Worm (Caenorhabditis elegans): ENCODE results near the gene nhr-105.

Gene nhr-105

DNA sequence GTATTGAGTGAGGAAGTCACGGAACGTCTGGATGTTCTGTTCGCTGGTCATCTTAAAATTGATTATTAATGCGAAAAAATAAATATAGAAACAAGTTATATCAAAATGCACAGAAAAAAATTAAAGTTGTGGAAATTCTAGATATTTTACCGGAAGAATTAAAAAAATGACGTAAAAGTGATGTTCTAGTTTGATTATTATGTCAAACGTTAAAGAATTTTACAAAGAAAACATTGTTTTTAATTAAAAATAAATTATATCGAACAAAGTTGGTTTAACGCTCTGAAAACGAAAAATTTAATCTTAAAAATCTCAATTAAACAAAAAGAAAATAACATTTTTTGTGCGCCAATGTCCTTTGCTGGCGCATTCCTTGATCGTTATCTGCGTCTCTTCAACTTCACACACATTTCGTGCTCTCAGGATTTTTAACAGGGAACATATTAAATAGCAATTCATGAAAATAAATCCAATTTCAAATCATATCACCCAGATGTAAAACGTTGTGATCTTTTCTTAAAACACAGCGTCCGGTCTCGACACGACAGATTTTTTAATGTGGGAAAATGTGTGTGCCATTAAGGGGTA lies 5.3 kb upstream of the nhr-105 start, which contains the start of gene tin-9.1 (continued):
- no peak for TF ChIP-seq sup-37 (GFP tag; optimal IDR thresholded peaks at IDR 0.05)
- TF ChIP-seq lin-14 (GFP tag; optimal IDR thresholded peaks at IDR 0.05) = peak; percentile 87
- TF ChIP-seq dsc-1 (tag; optimal IDR thresholded peaks at IDR 0.05) = peak; percentile 85
- TF ChIP-seq aly-2 (tag; optimal IDR thresholded peaks at IDR 0.05) = peak; percentile 60
- TF ChIP-seq ztf-4 (tag; optimal IDR thresholded peaks at IDR 0.05) = peak; percentile 81
- peak; percentile 39 for TF ChIP-seq F16B12.6 (tag; optimal IDR thresholded peaks at IDR 0.05)
- TF ChIP-seq zip-4 (GFP tag; optimal IDR thresholded peaks at IDR 0.05) = peak; percentile 26
- TF ChIP-seq alr-1 (tag; optimal IDR thresholded peaks at IDR 0.05; ENCODE audit: borderline replicate concordance) = no peak
- TF ChIP-seq fkh-8 (tag; optimal IDR thresholded peaks at IDR 0.05) = peak; percentile 69
- no peak for TF ChIP-seq pqm-1 (tag; optimal IDR thresholded peaks at IDR 0.05)
- TF ChIP-seq fos-1 (tag; optimal IDR thresholded peaks at IDR 0.05) = peak; percentile 68
- peak; percentile 72 for TF ChIP-seq egl-13 (tag; optimal IDR thresholded peaks at IDR 0.05)
- no peak for TF ChIP-seq hlh-4 (tag; optimal IDR thresholded peaks at IDR 0.05)
- TF ChIP-seq ztf-11 (tag; optimal IDR thresholded peaks at IDR 0.05) = peak in 1 of 2 experiments; percentile 69
- TF ChIP-seq ceh-90 (tag; optimal IDR thresholded peaks at IDR 0.05) = no peak
- TF ChIP-seq mdl-1 (tag; optimal IDR thresholded peaks at IDR 0.05) = peak in 1 of 2 experiments; percentile 72
- TF ChIP-seq zag-1 (tag; optimal IDR thresholded peaks at IDR 0.05) = no peak
- peak; percentile 58 for TF ChIP-seq lin-15B (tag; optimal IDR thresholded peaks at IDR 0.05)
- peak; percentile 39 for TF ChIP-seq lir-3 (tag; optimal IDR thresholded peaks at IDR 0.05; ENCODE audit: poor library complexity)
- TF ChIP-seq unc-62 (GFP tag; optimal IDR thresholded peaks at IDR 0.05) = no peak
- TF ChIP-seq snu-23 (GFP tag; optimal IDR thresholded peaks at IDR 0.05) = peak; percentile 89
- TF ChIP-seq lin-39 (tag; optimal IDR thresholded peaks at IDR 0.05) = peak; percentile 76
- peak; percentile 78 for TF ChIP-seq C16A3.4 (tag; optimal IDR thresholded peaks at IDR 0.05)
- no peak for TF ChIP-seq pag-3 (tag; optimal IDR thresholded peaks at IDR 0.05; ENCODE audit: borderline replicate concordance, insufficient read depth)
- no peak for TF ChIP-seq ces-1 (GFP tag; optimal IDR thresholded peaks at IDR 0.05)
- TF ChIP-seq nhr-76 (tag; optimal IDR thresholded peaks at IDR 0.05) = no peak
- peak; percentile 67 for TF ChIP-seq unc-130 (tag; optimal IDR thresholded peaks at IDR 0.05)
- peak; percentile 75 to 87 (median 77) for TF ChIP-seq ceh-82 (tag; optimal IDR thresholded peaks at IDR 0.05)
- TF ChIP-seq unc-98 (GFP tag; IDR thresholded peaks at IDR 0.05) = no peak
- TF ChIP-seq skn-1 (tag; optimal IDR thresholded peaks at IDR 0.05) = peak; percentile 89
- no peak for TF ChIP-seq aha-1 (tag; optimal IDR thresholded peaks at IDR 0.05)
- peak; percentile 22; the same call in 1 of the 2 replicates for TF ChIP-seq mab-9 (GFP tag; IDR thresholded peaks at IDR 0.05)
- TF ChIP-seq lsy-2 (tag; optimal IDR thresholded peaks at IDR 0.05) = peak; percentile 89 to 92
- peak in 2 of 6 experiments; percentile 53 to 75 for TF ChIP-seq elt-3 (tag; optimal IDR thresholded peaks at IDR 0.05)
- TF ChIP-seq swsn-7 (tag; optimal IDR thresholded peaks at IDR 0.05) = peak; percentile 87
- peak; percentile 28 for TF ChIP-seq fkh-4 (tag; optimal IDR thresholded peaks at IDR 0.05; ENCODE audit: borderline replicate concordance)
- TF ChIP-seq elt-2 (tag; optimal IDR thresholded peaks at IDR 0.05) = peak; percentile 30
- TF ChIP-seq efl-3 (GFP tag; optimal IDR thresholded peaks at IDR 0.05) = no peak
- peak; percentile 84 for TF ChIP-seq nhr-85 (tag)
- TF ChIP-seq dpl-1 (GFP tag; optimal IDR thresholded peaks at IDR 0.05) = peak; percentile 68 to 83 (median 81)
- TF ChIP-seq jun-1 (tag; optimal IDR thresholded peaks at IDR 0.05) = peak; percentile 72
- TF ChIP-seq hpl-2 (GFP tag; optimal IDR thresholded peaks at IDR 0.05) = no peak
- TF ChIP-seq nhr-90 (tag; optimal IDR thresholded peaks at IDR 0.05; ENCODE audit: poor library complexity) = peak; percentile 74
- TF ChIP-seq snpc-4 (tag; optimal IDR thresholded peaks at IDR 0.05) = peak; percentile 80
- TF ChIP-seq tlp-1 (tag; optimal IDR thresholded peaks at IDR 0.05) = no peak
